Worm (Caenorhabditis elegans) whole organism, mixed stage, embryonic: ENCODE data around the gene chil-17.
A peak's percentile ranks its signal among the peaks of the same experiment; 100 is the strongest.

ENCODE experiments used
- M03D4.4 ChIP-seq: sonication (generic microtip); optimal IDR thresholded peaks from 2 replicates; lab custom pipeline; 2017; ENCODE audit warnings: mild to moderate bottlenecking, missing genetic modification characterization, missing compliant biosample characterization
- bed-3 ChIP-seq: fragments of 200-800 bp; sonication (Bioruptor generic); optimal IDR thresholded peaks from 3 replicates; lab custom pipeline; 2018; ENCODE audit warnings: mild to moderate bottlenecking, missing genetic modification characterization, moderate library complexity, missing compliant biosample characterization
- blmp-1 ChIP-seq: fragments of 150-350 bp; optimal IDR thresholded peaks from 2 replicates; lab custom pipeline; 2014; ENCODE audit warnings: missing biosample characterization, missing genetic modification characterization
- ceh-39 ChIP-seq: fragments of 150-350 bp; optimal IDR thresholded peaks from 2 replicates; lab custom pipeline; 2014; ENCODE audit warnings: missing biosample characterization, missing genetic modification characterization
- ceh-43 ChIP-seq: fragments of 200-800 bp; sonication (Bioruptor generic); optimal IDR thresholded peaks from 2 replicates; lab custom pipeline; 2018; ENCODE audit warnings: mild to moderate bottlenecking, missing genetic modification characterization, moderate library complexity, missing compliant biosample characterization
- ceh-83 ChIP-seq: fragments of 200-800 bp; sonication (Bioruptor generic); optimal IDR thresholded peaks from 2 replicates; lab custom pipeline; 2018; ENCODE audit warnings: mild to moderate bottlenecking, missing genetic modification characterization, missing compliant biosample characterization
- ces-1 ChIP-seq: fragments of 150-350 bp; optimal IDR thresholded peaks from 2 replicates; lab custom pipeline; 2014; ENCODE audit warnings: missing biosample characterization, missing genetic modification reagents, missing genetic modification characterization
- cnd-1 ChIP-seq: fragments of 200-800 bp; sonication (Bioruptor generic); optimal IDR thresholded peaks from 2 replicates; lab custom pipeline; 2018; ENCODE audit warnings: mild to moderate bottlenecking, missing genetic modification characterization, missing compliant biosample characterization
- drap-1 ChIP-seq: fragments of 200-800 bp; sonication (Bioruptor generic); optimal IDR thresholded peaks from 3 replicates; lab custom pipeline; 2018; ENCODE audit warnings: mild to moderate bottlenecking, missing genetic modification characterization, missing compliant biosample characterization
- ham-2 ChIP-seq: fragments of 200-800 bp; sonication (Bioruptor generic); optimal IDR thresholded peaks from 2 replicates; lab custom pipeline; 2018; ENCODE audit warnings: mild to moderate bottlenecking, missing genetic modification characterization, missing compliant biosample characterization
- hlh-1 ChIP-seq: fragments of 150-350 bp; optimal IDR thresholded peaks from 2 replicates; lab custom pipeline; 2014; ENCODE audit warnings: missing biosample characterization, missing genetic modification reagents, missing genetic modification characterization
- lin-32 ChIP-seq: fragments of 200-800 bp; sonication (Bioruptor generic); optimal IDR thresholded peaks from 2 replicates; lab custom pipeline; 2018; ENCODE audit warnings: mild to moderate bottlenecking, missing genetic modification characterization, missing compliant biosample characterization
- lsy-2 ChIP-seq: fragments of 150-350 bp; optimal IDR thresholded peaks from 2 replicates; lab custom pipeline; 2014; ENCODE audit warnings: missing biosample characterization, missing genetic modification characterization
- mab-5 ChIP-seq: fragments of 150-350 bp; optimal IDR thresholded peaks from 2 replicates; lab custom pipeline; 2014; ENCODE audit warnings: missing biosample characterization, missing genetic modification characterization
- nhr-12 ChIP-seq: fragments of 150-350 bp; optimal IDR thresholded peaks from 2 replicates; lab custom pipeline; 2014; ENCODE audit warnings: missing biosample characterization, missing genetic modification characterization
- nhr-2 ChIP-seq: fragments of 150-350 bp; optimal IDR thresholded peaks from 2 replicates; lab custom pipeline; 2014; ENCODE audit warnings: missing biosample characterization, missing genetic modification characterization
- nhr-237 ChIP-seq: fragments of 150-350 bp; optimal IDR thresholded peaks from 2 replicates; lab custom pipeline; 2014; ENCODE audit warnings: missing biosample characterization, missing genetic modification characterization
- nhr-28 ChIP-seq: fragments of 150-350 bp; optimal IDR thresholded peaks from 2 replicates; lab custom pipeline; 2014; ENCODE audit warnings: missing biosample characterization, missing genetic modification characterization
- nhr-76 ChIP-seq: sonication (generic microtip); optimal IDR thresholded peaks from 2 replicates; lab custom pipeline; 2017; ENCODE audit warnings: missing biosample characterization, missing genetic modification characterization
- pha-4 ChIP-seq: fragments of 150-350 bp; optimal IDR thresholded peaks from 2 replicates; lab custom pipeline; 2018; ENCODE audit warnings: missing biosample characterization, missing genetic modification reagents, missing genetic modification characterization
- sem-2 ChIP-seq: fragments of 200-800 bp; sonication (Bioruptor generic); optimal IDR thresholded peaks from 2 replicates; lab custom pipeline; 2018; ENCODE audit warnings: mild to moderate bottlenecking, missing genetic modification characterization, missing compliant biosample characterization
- snpc-4 ChIP-seq: fragments of 150-350 bp; optimal IDR thresholded peaks from 2 replicates; lab custom pipeline; 2014; ENCODE audit warnings: missing biosample characterization, missing genetic modification characterization
- sptf-1 ChIP-seq: sonication (generic microtip); optimal IDR thresholded peaks from 2 replicates; lab custom pipeline; 2017; ENCODE audit warnings: mild to moderate bottlenecking, missing genetic modification characterization, moderate library complexity, missing compliant biosample characterization
- tbx-8 ChIP-seq: fragments of 200-800 bp; sonication (Bioruptor generic); optimal IDR thresholded peaks from 2 replicates; lab custom pipeline; 2018; ENCODE audit warnings: mild to moderate bottlenecking, missing genetic modification characterization, moderate library complexity, missing compliant biosample characterization
- unc-120 ChIP-seq: sonication (generic microtip); optimal IDR thresholded peaks from 2 replicates; lab custom pipeline; 2017; ENCODE audit warnings: missing genetic modification characterization, missing compliant biosample characterization; ENCODE audit not compliant: poor library complexity, severe bottlenecking
- unc-62 ChIP-seq: fragments of 150-350 bp; optimal IDR thresholded peaks from 2 replicates; lab custom pipeline; 2014; ENCODE audit warnings: missing biosample characterization, missing genetic modification reagents, missing genetic modification characterization
- zip-8 ChIP-seq: fragments of 150-350 bp; optimal IDR thresholded peaks from 2 replicates; lab custom pipeline; 2014; ENCODE audit warnings: missing biosample characterization, missing genetic modification characterization
- ztf-11 ChIP-seq: fragments of 150-350 bp; optimal IDR thresholded peaks from 2 replicates; lab custom pipeline; 2014; ENCODE audit warnings: missing biosample characterization, missing genetic modification characterization

Gene chil-17

DNA sequence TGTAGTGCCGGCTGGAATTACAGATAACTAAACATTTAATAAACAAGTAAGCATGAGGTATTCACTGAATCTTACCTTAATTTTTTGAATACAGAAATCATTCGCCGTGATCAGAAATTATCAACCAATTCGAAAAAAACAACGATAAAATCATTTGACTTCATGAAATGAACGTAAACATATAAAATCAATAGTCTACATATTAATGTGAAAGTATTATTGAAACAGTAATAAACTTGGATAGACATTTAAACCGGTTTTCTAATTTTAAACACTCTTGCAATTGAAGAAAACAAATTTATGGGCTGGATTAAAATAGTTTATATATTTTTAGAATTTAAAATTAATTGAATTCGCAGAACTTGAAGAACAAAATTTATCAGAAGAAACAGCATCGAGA, 1.9 kb upstream of the chil-17 start, which contains the start of gene chil-16:
TSS of gene chil-16 (minus strand) at position 101 of the 400 bp plus-strand sequence.
- TF ChIP-seq blmp-1 (tag; lab: Kevin White, UChicago) (no peak), unc-120 (no peak), nhr-76 (no peak), ceh-43 (GFP tag; lab: Kevin White, UChicago) (no peak), mab-5 (tag; lab: Kevin White, UChicago) (no peak), tbx-8 (GFP tag; lab: Kevin White, UChicago) (no peak)

DNA sequence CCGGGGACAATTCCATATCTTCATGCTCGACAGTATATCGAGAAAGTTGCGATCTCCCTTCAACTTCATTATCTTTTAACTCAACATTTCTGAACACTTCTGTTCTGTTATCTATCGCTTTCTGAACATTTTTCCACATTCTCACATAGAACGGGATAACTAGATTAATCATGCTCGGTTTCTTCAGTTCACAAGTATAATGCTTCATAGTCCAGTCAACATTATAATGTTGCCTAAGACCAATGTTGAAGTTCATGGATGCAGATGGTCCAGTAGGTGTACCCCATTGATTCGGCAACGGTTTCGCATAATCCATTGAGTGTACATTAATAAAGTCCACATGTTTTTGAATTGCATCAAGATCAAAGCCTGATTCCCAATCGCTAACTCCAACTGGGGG, 1.1 kb downstream of the chil-17 start:
- TF ChIP-seq nhr-237 (tag; lab: Kevin White, UChicago) (no peak), lin-32 (no peak), unc-62 (no peak), mab-5 (tag; lab: Kevin White, UChicago) (no peak), nhr-2 (tag; lab: Kevin White, UChicago) (no peak), M03D4.4 (tag; lab: Kevin White, UChicago) (no peak), pha-4 (tag; lab: Kevin White, UChicago) (no peak), ceh-83 (GFP tag; lab: Kevin White, UChicago) (no peak), drap-1 (GFP tag; lab: Kevin White, UChicago) (no peak), tbx-8 (GFP tag; lab: Kevin White, UChicago) (no peak), cnd-1 (tag; lab: Kevin White, UChicago) (no peak), hlh-1 (tag; lab: Kevin White, UChicago) (no peak), nhr-76 (no peak), lsy-2 (tag; lab: Kevin White, UChicago) (no peak), nhr-12 (tag; lab: Kevin White, UChicago) (no peak), ztf-11 (no peak), ceh-39 (tag; lab: Kevin White, UChicago) (no peak), ham-2 (GFP tag; lab: Kevin White, UChicago) (no peak)

ce11 chrII:9438227-9438626, 1.7 kb downstream of the chil-17 start, which contains the start of gene chil-13:
chil-13 (minus strand) TSS chrII:9438327.
- no peak for TF ChIP-seq pha-4 (tag; lab: Kevin White, UChicago)
- no peak for TF ChIP-seq mab-5 (tag; lab: Kevin White, UChicago)
- TF ChIP-seq unc-62: no peak
- TF ChIP-seq ceh-39 (tag; lab: Kevin White, UChicago): no peak
- no peak for TF ChIP-seq nhr-12 (tag; lab: Kevin White, UChicago)
- TF ChIP-seq M03D4.4 (tag; lab: Kevin White, UChicago): no peak
- no peak for TF ChIP-seq hlh-1 (tag; lab: Kevin White, UChicago)
- no peak for TF ChIP-seq sptf-1 (tag; lab: Kevin White, UChicago)
- TF ChIP-seq nhr-28 (tag; lab: Kevin White, UChicago): no peak
- no peak for TF ChIP-seq nhr-76
- no peak for TF ChIP-seq snpc-4 (tag; lab: Kevin White, UChicago)
- no peak for TF ChIP-seq drap-1 (GFP tag; lab: Kevin White, UChicago)
- TF ChIP-seq ztf-11: no peak
- no peak for TF ChIP-seq lsy-2 (tag; lab: Kevin White, UChicago)
- no peak for TF ChIP-seq zip-8 (tag; lab: Kevin White, UChicago)
- TF ChIP-seq ham-2 (GFP tag; lab: Kevin White, UChicago): no peak
- TF ChIP-seq sem-2 (GFP tag; lab: Kevin White, UChicago): no peak
- TF ChIP-seq blmp-1 (tag; lab: Kevin White, UChicago): no peak
- TF ChIP-seq unc-120: no peak
- no peak for TF ChIP-seq cnd-1 (tag; lab: Kevin White, UChicago)

ce11 chrII:9436009-9436408, 4.0 kb downstream of the chil-17 start, which contains the start of gene kin-16:
kin-16 (minus strand) TSS chrII:9436109.
- TF ChIP-seq sptf-1 (tag; lab: Kevin White, UChicago) (no peak), lsy-2 (tag; lab: Kevin White, UChicago) (no peak)

DNA sequence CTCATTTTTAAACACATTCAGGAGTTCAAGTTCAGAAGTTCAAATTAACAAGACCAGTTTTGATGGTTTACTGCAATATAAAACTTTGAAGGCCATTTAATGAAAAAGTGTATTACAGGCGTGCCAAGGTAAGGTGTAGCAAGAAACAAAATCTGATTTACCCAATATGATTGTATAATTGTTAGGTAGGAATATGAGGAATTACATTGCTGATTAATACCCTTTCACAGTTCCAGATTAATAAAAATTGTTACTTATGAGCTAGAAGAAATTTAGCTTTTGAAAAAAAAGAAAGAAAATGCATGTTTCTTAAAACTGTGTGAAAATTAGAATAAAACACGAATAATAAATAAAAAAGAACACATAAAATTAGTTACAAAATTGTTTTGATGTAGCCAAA, 6.4 kb downstream of the chil-17 start, which contains the start of gene kin-15:
TSS of gene kin-15 (minus strand) at position 101 of the 400 bp plus-strand sequence.
- no peak for TF ChIP-seq lsy-2 (tag; lab: Kevin White, UChicago)
- TF ChIP-seq M03D4.4 (tag; lab: Kevin White, UChicago): no peak

ce11 chrII:9431119-9431518, 8.8 kb downstream of the chil-17 start:
- peak; percentile 27 for TF ChIP-seq ces-1 (GFP tag; lab: Kevin White, UChicago)
- TF ChIP-seq nhr-2 (tag; lab: Kevin White, UChicago): no peak
- no peak for TF ChIP-seq bed-3 (GFP tag; lab: Kevin White, UChicago)
- TF ChIP-seq nhr-28 (tag; lab: Kevin White, UChicago): no peak
